Worm (Caenorhabditis elegans) whole organism, young adult: Measurements from ENCODE around the gene sop-2.

ENCODE experiments used
- F39B2.1 ChIP-seq: fragments of 200-800 bp; sonication (Bioruptor generic); IDR thresholded peaks from 2 replicates; pipeline ENCODE4 v1.3.6; 2022; ENCODE audit warnings: missing genetic modification reagents, missing genetic modification characterization, missing compliant biosample characterization
- F49E8.2 ChIP-seq: sonication (generic microtip); optimal IDR thresholded peaks from 3 replicates; lab custom pipeline; 2017; ENCODE audit warnings: missing genetic modification characterization, mild to moderate bottlenecking, missing compliant biosample characterization, antibody characterized with exemption, moderate library complexity; ENCODE audit not compliant: insufficient read depth
- ama-1 ChIP-seq, 3 experiments: fragments of 150-350 bp in 1 of 3; sonication (generic microtip) in 2 of 3; optimal IDR thresholded peaks; 2 replicates each; lab custom pipeline; 2014 to 2018; ENCODE audit warnings: missing biosample characterization in 2 of 3, missing genetic modification characterization in 2 of 3, missing genetic modification reagents in 2 of 3
- ceh-79 ChIP-seq: sonication (generic microtip); optimal IDR thresholded peaks from 2 replicates; lab custom pipeline; 2017; ENCODE audit warnings: mild to moderate bottlenecking, missing genetic modification characterization, missing compliant biosample characterization
- hsf-1 ChIP-seq: fragments of 200-800 bp; sonication (Bioruptor generic); IDR thresholded peaks from 2 replicates; pipeline ENCODE4 v1.3.6; 2022; ENCODE audit warnings: missing genetic modification reagents, missing genetic modification characterization, missing compliant biosample characterization
- ztf-22 ChIP-seq: fragments of 200-800 bp; sonication (Bioruptor generic); optimal IDR thresholded peaks from 2 replicates; lab custom pipeline; 2018; ENCODE audit warnings: mild to moderate bottlenecking, missing genetic modification characterization, moderate library complexity, missing compliant biosample characterization
- ztf-25 ChIP-seq: fragments of 200-800 bp; sonication (Bioruptor generic); IDR thresholded peaks from 2 replicates; pipeline ENCODE4 v1.3.6; 2022; ENCODE audit warnings: missing genetic modification reagents, missing genetic modification characterization, missing compliant biosample characterization

DNA sequence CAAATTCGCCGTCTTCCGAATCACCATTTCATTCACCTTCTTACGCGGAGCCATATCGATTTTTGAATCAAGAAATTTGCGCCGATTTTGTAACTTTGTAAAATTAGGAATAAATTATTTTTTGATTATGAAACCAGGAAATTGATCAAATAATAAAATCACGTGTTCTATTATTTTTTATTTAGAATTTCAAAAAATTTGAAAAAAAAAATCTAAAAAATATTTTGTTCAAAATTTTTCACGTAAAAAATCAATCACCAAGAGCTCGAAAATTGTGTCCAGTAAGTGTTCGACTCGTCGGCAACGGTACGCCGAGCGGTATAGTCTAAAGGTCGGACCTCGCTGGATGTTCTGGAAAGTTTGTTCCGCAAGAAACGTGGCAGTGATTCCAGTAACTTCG, 53.9 kb downstream of the sop-2 start, which contains the start of gene Y57A10B.7:
- TF ChIP-seq hsf-1 (no peak), ztf-22 (GFP tag; lab: Kevin White, UChicago) (no peak), ztf-25 (GFP tag; lab: Robert Waterston, UW) (no peak), ama-1 (optimal IDR thresholded peaks at IDR 0.05; lab: Kevin White, UChicago) (no peak), ama-1 (GFP tag; optimal IDR thresholded peaks at IDR 0.05; lab: Kevin White, UChicago) (no peak), F39B2.1 (no peak), ceh-79 (tag; lab: Kevin White, UChicago) (no peak), F49E8.2 (tag; lab: Kevin White, UChicago) (no peak)
